Worm (Caenorhabditis elegans) whole organism, young adult: ENCODE data around the gene ZK354.9.
"Not testable (repeated sequence)": the region's sequence is repeated elsewhere in the genome, so short reads cannot be mapped to it uniquely, and the experiment has no call there.

Experiments used
- F52B5.7 ChIP-seq: sonication (generic microtip); optimal IDR thresholded peaks from 2 replicates; lab custom pipeline; 2016; ENCODE audit warnings: mild to moderate bottlenecking, missing genetic modification characterization, missing compliant biosample characterization
- Y53G8AR.9 ChIP-seq: fragments of 200-800 bp; sonication (Bioruptor generic); conservative IDR thresholded peaks from 2 replicates; pipeline ENCODE4 v1.3.6; 2022; ENCODE audit warnings: missing genetic modification reagents, missing genetic modification characterization, missing compliant biosample characterization
- Y67H2A.10 ChIP-seq: fragments of 200-800 bp; sonication (Bioruptor generic); conservative IDR thresholded peaks from 2 replicates; pipeline ENCODE4 v1.3.6; 2022; ENCODE audit warnings: missing genetic modification reagents, missing genetic modification characterization, missing compliant biosample characterization
- ama-1 ChIP-seq, 3 experiments: fragments of 150-350 bp in 1 of 3; sonication (generic microtip) in 2 of 3; optimal IDR thresholded peaks; 2 replicates each; lab custom pipeline; 2014 to 2018; ENCODE audit warnings: missing biosample characterization in 2 of 3, missing genetic modification characterization in 2 of 3, missing genetic modification reagents in 2 of 3
- ccch-3 ChIP-seq: fragments of 200-800 bp; sonication (Bioruptor generic); optimal IDR thresholded peaks from 2 replicates; lab custom pipeline; 2018; ENCODE audit warnings: mild to moderate bottlenecking, missing genetic modification characterization, missing compliant biosample characterization
- efl-1 ChIP-seq: fragments of 150-350 bp; optimal IDR thresholded peaks from 2 replicates; lab custom pipeline; 2014; ENCODE audit warnings: missing biosample characterization, missing genetic modification reagents, missing genetic modification characterization
- lag-1 ChIP-seq: fragments of 200-800 bp; sonication (Bioruptor generic); IDR thresholded peaks from 2 replicates; pipeline ENCODE4 v1.3.6; 2022; ENCODE audit warnings: missing genetic modification reagents, missing genetic modification characterization, missing compliant biosample characterization
- lin-54 ChIP-seq: fragments of 200-800 bp; sonication (Bioruptor generic); optimal IDR thresholded peaks from 2 replicates; lab custom pipeline; 2018; ENCODE audit warnings: mild to moderate bottlenecking, missing genetic modification characterization, missing compliant biosample characterization
- nfya-1 ChIP-seq: sonication (generic microtip); optimal IDR thresholded peaks from 2 replicates; lab custom pipeline; 2017; ENCODE audit warnings: antibody characterized with exemption, missing compliant biosample characterization, missing genetic modification characterization, borderline replicate concordance; ENCODE audit not compliant: insufficient read depth
- nfya-2 ChIP-seq: fragments of 200-800 bp; sonication (Bioruptor generic); IDR thresholded peaks from 2 replicates; pipeline ENCODE4 v1.3.6; 2022; ENCODE audit warnings: missing genetic modification reagents, missing genetic modification characterization, missing compliant biosample characterization
- snpc-4 ChIP-seq, 5 experiments: fragments of 150-350 bp in 1 of 5; sonication (generic microtip) in 4 of 5; optimal IDR thresholded peaks; 2 replicates each; lab custom pipeline; 2014 to 2018; ENCODE audit warnings: missing genetic modification characterization in 5 of 5, missing biosample characterization in 3 of 5, antibody characterized with exemption in 2 of 5, mild to moderate bottlenecking in 2 of 5, missing compliant biosample characterization in 2 of 5, missing genotype in 2 of 5, moderate library complexity in 2 of 5, missing genetic modification reagents in 1 of 5
- unc-62 ChIP-seq: fragments of 150-350 bp; optimal IDR thresholded peaks from 2 replicates; lab custom pipeline; 2014; ENCODE audit warnings: missing biosample characterization, missing genetic modification reagents, missing genetic modification characterization
- zim-3 ChIP-seq: sonication (generic microtip); optimal IDR thresholded peaks from 2 replicates; lab custom pipeline; 2017; ENCODE audit warnings: mild to moderate bottlenecking, missing genetic modification characterization, moderate library complexity, missing compliant biosample characterization

ce11 chrIV:5308046-5308643 is at the start of gene ZK354.9, which contains the start of gene msp-58:
- TF ChIP-seq nfya-1 (tag; lab: Kevin White, UChicago); Y67H2A.10 (GFP tag; lab: Robert Waterston, UW); snpc-4 (GFP tag; optimal IDR thresholded peaks at IDR 0.05; lab: Kevin White, UChicago); snpc-4 (tag; optimal IDR thresholded peaks at IDR 0.05; lab: Kevin White, UChicago); ccch-3; lin-54 (GFP tag; lab: Kevin White, UChicago); ama-1 (optimal IDR thresholded peaks at IDR 0.05; lab: Kevin White, UChicago); ama-1 (GFP tag; optimal IDR thresholded peaks at IDR 0.05; lab: Kevin White, UChicago); F52B5.7 (tag; lab: Kevin White, UChicago); efl-1; zim-3; lag-1 (GFP tag; lab: Robert Waterston, UW); nfya-2; unc-62 (GFP tag; lab: Kevin White, UChicago); Y53G8AR.9: not testable (repeated sequence)
